Fruit fly (Drosophila melanogaster) whole organism, pupa: ENCODE measurements around the gene alphaSnap.

Experiments
- CG10348 ChIP-seq: fragments of 200-800 bp; sonication (Bioruptor generic); IDR thresholded peaks from 2 replicates; pipeline ENCODE4 v1.3.6; 2022; ENCODE audit warnings: missing biosample characterization, missing genetic modification characterization
- CG12605 ChIP-seq: fragments of 200-800 bp; sonication (Bioruptor generic); IDR thresholded peaks from 2 replicates; pipeline ENCODE4 v1.3.6; 2022; ENCODE audit warnings: missing biosample characterization, missing genetic modification characterization
- CG13204 ChIP-seq: fragments of 200-800 bp; sonication (Bioruptor generic); optimal IDR thresholded peaks from 2 replicates; lab custom pipeline; 2018; ENCODE audit warnings: missing biosample characterization, mild to moderate bottlenecking, missing genetic modification characterization, moderate library complexity
- CG14655 ChIP-seq: fragments of 200-800 bp; sonication (Bioruptor generic); optimal IDR thresholded peaks from 3 replicates; lab custom pipeline; 2017; ENCODE audit warnings: mild to moderate bottlenecking, missing biosample characterization, missing genetic modification reagents, missing genetic modification characterization
- CG32121 ChIP-seq: fragments of 200-800 bp; sonication (Bioruptor generic); IDR thresholded peaks from 2 replicates; pipeline ENCODE4 v1.3.6; 2022; ENCODE audit warnings: missing biosample characterization, missing genetic modification characterization
- CG4496 ChIP-seq: fragments of 200-800 bp; sonication (Bioruptor generic); IDR thresholded peaks from 3 replicates; pipeline ENCODE4 v1.3.6; 2022; ENCODE audit warnings: missing biosample characterization, missing genetic modification characterization
- CG8159 ChIP-seq: fragments of 200-800 bp; sonication (Bioruptor generic); optimal IDR thresholded peaks from 3 replicates; lab custom pipeline; 2018; ENCODE audit warnings: missing biosample characterization, mild to moderate bottlenecking, missing genetic modification characterization, moderate library complexity
- CG8301 ChIP-seq: fragments of 200-800 bp; sonication (Bioruptor generic); optimal IDR thresholded peaks from 2 replicates; lab custom pipeline; 2018; ENCODE audit warnings: missing biosample characterization, mild to moderate bottlenecking, missing genetic modification characterization
- EcR ChIP-seq: fragments of 200-800 bp; sonication (Bioruptor generic); optimal IDR thresholded peaks from 3 replicates; lab custom pipeline; 2019; ENCODE audit warnings: missing biosample characterization, missing genetic modification characterization, mild to moderate bottlenecking, moderate library complexity, missing genetic modification reagents
- Pif1A ChIP-seq: fragments of 200-800 bp; sonication (Bioruptor generic); optimal IDR thresholded peaks from 3 replicates; lab custom pipeline; 2016; ENCODE audit warnings: missing biosample characterization, missing genetic modification characterization
- Pif1B ChIP-seq: fragments of 200-800 bp; sonication (Bioruptor generic); optimal IDR thresholded peaks from 3 replicates; lab custom pipeline; 2016; ENCODE audit warnings: missing biosample characterization, missing genetic modification characterization
- Snoo ChIP-seq: fragments of 200-800 bp; sonication (Bioruptor generic); optimal IDR thresholded peaks from 3 replicates; lab custom pipeline; 2017; ENCODE audit warnings: missing biosample characterization, mild to moderate bottlenecking, missing genetic modification characterization, inconsistent platforms

DNA sequence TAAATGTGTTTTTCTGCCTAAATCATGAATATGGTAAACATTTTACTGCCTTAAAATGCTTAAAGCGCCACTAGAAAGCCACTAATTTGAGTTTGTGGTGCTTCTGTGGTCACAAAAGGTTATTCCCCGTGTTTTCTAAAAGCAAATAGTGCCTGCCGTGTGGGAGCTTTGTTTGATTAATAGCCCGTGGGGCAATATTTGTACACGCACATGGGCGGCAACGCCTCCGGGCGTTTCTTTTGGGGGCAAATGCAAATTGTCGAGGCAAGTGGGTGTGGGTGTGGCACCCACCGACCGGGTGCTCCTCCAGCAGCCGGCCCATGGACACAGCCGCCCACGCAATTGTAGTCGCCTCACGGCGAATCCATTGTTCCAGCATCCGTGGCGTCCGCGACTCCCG is 37.5 kb upstream of the alphaSnap start:
- no peak for TF ChIP-seq CG8301 (tag; lab: Kevin White, UChicago)
- no peak for TF ChIP-seq EcR
- TF ChIP-seq Pif1A (GFP tag; lab: Kevin White, UChicago), result no peak
- no peak for TF ChIP-seq CG4496 (GFP tag; lab: Robert Waterston, UW)
- no peak for TF ChIP-seq CG14655 (GFP tag; lab: Kevin White, UChicago)
- no peak for TF ChIP-seq CG10348 (GFP tag; lab: Robert Waterston, UW)
- no peak for TF ChIP-seq Snoo (tag; lab: Kevin White, UChicago)
- TF ChIP-seq CG13204, result no peak
- TF ChIP-seq CG8159, result no peak
- no peak for TF ChIP-seq CG32121
- TF ChIP-seq CG12605 (GFP tag; lab: Robert Waterston, UW), result no peak
- no peak for TF ChIP-seq Pif1B (GFP tag; lab: Kevin White, UChicago)
